ENCODE assay signal across 1 fruit fly cellular context in the genomic region with DNA sequence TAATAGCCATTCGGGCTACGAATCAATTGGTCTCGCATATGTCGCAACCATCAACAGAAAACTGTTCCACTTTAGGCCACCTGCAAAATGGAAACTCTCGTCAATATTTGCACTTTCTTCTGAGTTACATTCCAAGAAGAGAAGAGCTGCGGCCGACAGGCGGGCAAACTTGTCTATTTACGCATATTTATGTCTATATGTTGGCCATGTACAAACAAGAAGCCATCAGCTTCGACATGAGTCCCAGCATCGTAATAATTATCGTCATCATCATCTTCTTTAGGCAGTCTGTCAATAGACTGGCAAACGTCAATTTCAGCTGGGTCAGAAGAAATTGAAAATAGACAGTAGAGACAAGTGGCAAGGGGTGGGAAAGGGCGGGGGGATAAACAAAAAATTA.
TF ChIP-seq lines count a peak whose summit lies in the region.

No protein-coding gene starts in this region.

TF ChIP-seq in whole organism, embryonic, 481 proteins besides CTCF, POLR2A, EP300 and RAD21 (continued from another document and continues in another):
- TF ChIP-seq CG12104 (GFP tag; optimal IDR thresholded peaks at IDR 0.05; lab: Kevin White, UChicago) (peak; percentile 40), eve (GFP tag; optimal IDR thresholded peaks at IDR 0.05; lab: Kevin White, UChicago) (peak in 1 of 2 experiments; percentile 56), CG17186 (GFP tag; optimal IDR thresholded peaks at IDR 0.05; lab: Kevin White, UChicago) (peak; percentile 49), CG5245 (GFP tag; optimal IDR thresholded peaks at IDR 0.05; lab: Kevin White, UChicago) (peak; percentile 26), BtbVII (GFP tag; optimal IDR thresholded peaks at IDR 0.05; lab: Kevin White, UChicago) (peak; percentile 57), CG9797 (GFP tag; optimal IDR thresholded peaks at IDR 0.05; lab: Kevin White, UChicago) (peak; percentile 3), Elba2 (GFP tag; optimal IDR thresholded peaks at IDR 0.05; lab: Kevin White, UChicago) (no peak), stwl (tag; optimal IDR thresholded peaks at IDR 0.05; lab: Kevin White, UChicago) (no peak), CG18011 (GFP tag; optimal IDR thresholded peaks at IDR 0.05; lab: Kevin White, UChicago) (no peak), fru (optimal IDR thresholded peaks at IDR 0.05; lab: Kevin White, UChicago) (no peak), CG15073 (GFP tag; optimal IDR thresholded peaks at IDR 0.05; lab: Kevin White, UChicago) (no peak), CG3281 (GFP tag; optimal IDR thresholded peaks at IDR 0.05; lab: Kevin White, UChicago) (peak; percentile 47), Rx (GFP tag; IDR thresholded peaks at IDR 0.05; lab: Robert Waterston, UW) (peak; percentile 41; the same call in 1 of the 2 replicates), CG2678 (tag; optimal IDR thresholded peaks at IDR 0.05; lab: Kevin White, UChicago) (peak; percentile 77), CG12744 (GFP tag; optimal IDR thresholded peaks at IDR 0.05; lab: Kevin White, UChicago) (no peak), dan (GFP tag; IDR thresholded peaks at IDR 0.05; lab: Robert Waterston, UW) (no peak), lov (optimal IDR thresholded peaks at IDR 0.05; lab: Kevin White, UChicago) (no peak), lov (GFP tag; IDR thresholded peaks at IDR 0.05; lab: Robert Waterston, UW) (peak; percentile 57; the same call in 1 of the 3 replicates), CG11504 (tag; optimal IDR thresholded peaks at IDR 0.05; lab: Kevin White, UChicago) (peak; percentile 54), Tbp (GFP tag; optimal IDR thresholded peaks at IDR 0.05; lab: Kevin White, UChicago) (no peak), ewg (GFP tag; optimal IDR thresholded peaks at IDR 0.05; lab: Kevin White, UChicago) (peak; percentile 56), NFAT (GFP tag; IDR thresholded peaks at IDR 0.05; lab: Robert Waterston, UW) (peak; percentile 29; the same call in 1 of the 2 replicates), CG3163 (GFP tag; optimal IDR thresholded peaks at IDR 0.05; lab: Kevin White, UChicago) (peak; percentile 28), knrl (GFP tag; IDR thresholded peaks at IDR 0.05; lab: Robert Waterston, UW; ENCODE audit: partially characterized antibody) (no peak), Nf-YC (tag; optimal IDR thresholded peaks at IDR 0.05; lab: Kevin White, UChicago) (no peak), stc (GFP tag; IDR thresholded peaks at IDR 0.05; lab: Robert Waterston, UW) (peak; percentile 57; the same call in 1 of the 2 replicates), CG1832 (GFP tag; optimal IDR thresholded peaks at IDR 0.05; lab: Kevin White, UChicago) (no peak), yki (optimal IDR thresholded peaks at IDR 0.05; lab: Kevin White, UChicago) (no peak), sisA (GFP tag; IDR thresholded peaks at IDR 0.05; lab: Robert Waterston, UW) (no peak), CG4328 (GFP tag; optimal IDR thresholded peaks at IDR 0.05; lab: Kevin White, UChicago) (peak; percentile 80), crol (GFP tag; IDR thresholded peaks at IDR 0.05; lab: Robert Waterston, UW) (no peak), nmo (GFP tag; optimal IDR thresholded peaks at IDR 0.05; lab: Kevin White, UChicago) (no peak), Abd-B (GFP tag; optimal IDR thresholded peaks at IDR 0.05; lab: Kevin White, UChicago) (no peak), Xbp1 (GFP tag; optimal IDR thresholded peaks at IDR 0.05; lab: Kevin White, UChicago) (peak; percentile 1), CG12155 (GFP tag; optimal IDR thresholded peaks at IDR 0.05; lab: Kevin White, UChicago) (no peak), CG15011 (GFP tag; optimal IDR thresholded peaks at IDR 0.05; lab: Kevin White, UChicago) (peak; percentile 4), Hr78 (GFP tag; optimal IDR thresholded peaks at IDR 0.05; lab: Kevin White, UChicago) (peak in 1 of 2 experiments; percentile 7), CG30020 (tag; optimal IDR thresholded peaks at IDR 0.05; lab: Kevin White, UChicago) (peak; percentile 0), CG4360 (GFP tag; IDR thresholded peaks at IDR 0.05; lab: Robert Waterston, UW) (peak; percentile 61; the same call in 1 of the 2 replicates), corto (GFP tag; optimal IDR thresholded peaks at IDR 0.05; lab: Kevin White, UChicago) (no peak), gce (GFP tag; IDR thresholded peaks at IDR 0.05; lab: Robert Waterston, UW) (peak; percentile 81; the same call in 2 of the 3 replicates), br (optimal IDR thresholded peaks at IDR 0.05; lab: Kevin White, UChicago) (no peak), ci (GFP tag; IDR thresholded peaks at IDR 0.05; lab: Robert Waterston, UW) (peak; percentile 86), unc-4 (GFP tag; IDR thresholded peaks at IDR 0.05; lab: Robert Waterston, UW; ENCODE audit: partially characterized antibody) (no peak), sr (GFP tag; IDR thresholded peaks at IDR 0.05; lab: Robert Waterston, UW) (peak; percentile 70; the same call in 2 of the 3 replicates), prd (optimal IDR thresholded peaks at IDR 0.05; lab: Kevin White, UChicago) (no peak), prd (GFP tag; IDR thresholded peaks at IDR 0.05; lab: Robert Waterston, UW) (no peak; the same call in 2 of the 3 replicates), Bgb (GFP tag; IDR thresholded peaks at IDR 0.05; lab: Robert Waterston, UW; ENCODE audit: partially characterized antibody) (no peak), amos (GFP tag; IDR thresholded peaks at IDR 0.05; lab: Robert Waterston, UW; ENCODE audit: partially characterized antibody) (no peak), sim (GFP tag; IDR thresholded peaks at IDR 0.05; lab: Robert Waterston, UW) (0 out of 2 replicates have a peak, but pooled peaks have one; percentile 47), Dad (GFP tag; optimal IDR thresholded peaks at IDR 0.05; lab: Kevin White, UChicago) (no peak), ato (GFP tag; IDR thresholded peaks at IDR 0.05; lab: Robert Waterston, UW; ENCODE audit: partially characterized antibody) (no peak), cwo (GFP tag; optimal IDR thresholded peaks at IDR 0.05; lab: Kevin White, UChicago) (no peak), croc (GFP tag; conservative IDR thresholded peaks at IDR 0.05; lab: Robert Waterston, UW) (no peak), CG17912 (GFP tag; optimal IDR thresholded peaks at IDR 0.05; lab: Kevin White, UChicago) (peak; percentile 75), da (GFP tag; optimal IDR thresholded peaks at IDR 0.05; lab: Kevin White, UChicago) (peak; percentile 24), CG12659 (GFP tag; optimal IDR thresholded peaks at IDR 0.05; lab: Kevin White, UChicago) (peak; percentile 32), exex (tag; optimal IDR thresholded peaks at IDR 0.05; lab: Kevin White, UChicago) (peak; percentile 20), en (GFP tag; optimal IDR thresholded peaks at IDR 0.05; lab: Kevin White, UChicago) (peak; percentile 6), sima (GFP tag; optimal IDR thresholded peaks at IDR 0.05; lab: Kevin White, UChicago) (no peak), danr (GFP tag; IDR thresholded peaks at IDR 0.05; lab: Robert Waterston, UW) (no peak), zfh2 (GFP tag; optimal IDR thresholded peaks at IDR 0.05; lab: Kevin White, UChicago) (no peak), CG14441 (GFP tag; IDR thresholded peaks at IDR 0.05; lab: Robert Waterston, UW) (peak; percentile 8; the same call in 1 of the 2 replicates), jing (GFP tag; optimal IDR thresholded peaks at IDR 0.05; lab: Kevin White, UChicago) (no peak), CG34224 (GFP tag; IDR thresholded peaks at IDR 0.05; lab: Robert Waterston, UW; ENCODE audit: partially characterized antibody) (no peak), tll (GFP tag; optimal IDR thresholded peaks at IDR 0.05; lab: Kevin White, UChicago) (no peak), Dref (GFP tag; IDR thresholded peaks at IDR 0.05; lab: Robert Waterston, UW) (no peak), bowl (GFP tag; IDR thresholded peaks at IDR 0.05; lab: Robert Waterston, UW) (no peak), fd3F (GFP tag; optimal IDR thresholded peaks at IDR 0.05; lab: Kevin White, UChicago) (peak; percentile 1), Atf3 (GFP tag; optimal IDR thresholded peaks at IDR 0.05; lab: Kevin White, UChicago) (peak; percentile 35), Usf (GFP tag; optimal IDR thresholded peaks at IDR 0.05; lab: Kevin White, UChicago) (no peak), CG3726 (GFP tag; IDR thresholded peaks at IDR 0.05; lab: Robert Waterston, UW) (peak; percentile 8; the same call in 1 of the 3 replicates), CG8765 (GFP tag; IDR thresholded peaks at IDR 0.05; lab: Robert Waterston, UW) (no peak), org-1 (GFP tag; optimal IDR thresholded peaks at IDR 0.05; lab: Kevin White, UChicago) (peak; percentile 65), CG8478 (optimal IDR thresholded peaks at IDR 0.05; lab: Kevin White, UChicago) (no peak), sens (GFP tag; lab: Kevin White, UChicago) (peak; percentile 96), Drgx (GFP tag; IDR thresholded peaks at IDR 0.05; lab: Robert Waterston, UW) (no peak), CG8281 (tag; optimal IDR thresholded peaks at IDR 0.05; lab: Kevin White, UChicago) (peak; percentile 47), Aef1 (GFP tag; IDR thresholded peaks at IDR 0.05; lab: Robert Waterston, UW) (no peak), jigr1 (GFP tag; IDR thresholded peaks at IDR 0.05; lab: Robert Waterston, UW) (no peak), CG11093 (GFP tag; IDR thresholded peaks at IDR 0.05; lab: Robert Waterston, UW) (peak; percentile 13; the same call in 1 of the 3 replicates), Hmx (GFP tag; optimal IDR thresholded peaks at IDR 0.05; lab: Kevin White, UChicago) (no peak), Dp (GFP tag; optimal IDR thresholded peaks at IDR 0.05; lab: Kevin White, UChicago) (no peak), nerfin-1 (tag; optimal IDR thresholded peaks at IDR 0.05; lab: Kevin White, UChicago) (peak; percentile 66), Dek (tag; optimal IDR thresholded peaks at IDR 0.05; lab: Kevin White, UChicago) (no peak), CG15696 (tag; optimal IDR thresholded peaks at IDR 0.05; lab: Kevin White, UChicago) (peak; percentile 33), fd96Cb (tag; optimal IDR thresholded peaks at IDR 0.05; lab: Kevin White, UChicago) (peak; percentile 38), dimm (GFP tag; IDR thresholded peaks at IDR 0.05; lab: Robert Waterston, UW) (no peak), CG30403 (GFP tag; optimal IDR thresholded peaks at IDR 0.05; lab: Kevin White, UChicago) (no peak), CG11456 (GFP tag; IDR thresholded peaks at IDR 0.05; lab: Robert Waterston, UW) (no peak), Hr51 (GFP tag; optimal IDR thresholded peaks at IDR 0.05; lab: Kevin White, UChicago) (no peak), CG34376 (GFP tag; optimal IDR thresholded peaks at IDR 0.05; lab: Kevin White, UChicago) (no peak), unpg (GFP tag; optimal IDR thresholded peaks at IDR 0.05; lab: Kevin White, UChicago) (peak; percentile 68), esg (GFP tag; conservative IDR thresholded peaks at IDR 0.05; lab: Robert Waterston, UW) (no peak), lilli (GFP tag; optimal IDR thresholded peaks at IDR 0.05; lab: Kevin White, UChicago) (no peak), CG11247 (GFP tag; IDR thresholded peaks at IDR 0.05; lab: Robert Waterston, UW) (peak; percentile 35; the same call in 1 of the 2 replicates), kay (GFP tag; optimal IDR thresholded peaks at IDR 0.05; lab: Kevin White, UChicago) (peak; percentile 14), CG14050 (GFP tag; IDR thresholded peaks at IDR 0.05; lab: Robert Waterston, UW) (0 out of 3 replicates have a peak, but pooled peaks have one; percentile 12), fd64A (GFP tag; optimal IDR thresholded peaks at IDR 0.05; lab: Kevin White, UChicago) (peak; percentile 93), CG1602 (GFP tag; optimal IDR thresholded peaks at IDR 0.05; lab: Kevin White, UChicago) (peak; percentile 35), CG15514 (GFP tag; optimal IDR thresholded peaks at IDR 0.05; lab: Kevin White, UChicago) (peak; percentile 11), Fer2 (tag; optimal IDR thresholded peaks at IDR 0.05; lab: Kevin White, UChicago) (peak; percentile 48), CG9215 (GFP tag; IDR thresholded peaks at IDR 0.05; lab: Robert Waterston, UW) (no peak), Meics (GFP tag; optimal IDR thresholded peaks at IDR 0.05; lab: Kevin White, UChicago) (peak; percentile 40), CG9817 (tag; optimal IDR thresholded peaks at IDR 0.05; lab: Kevin White, UChicago) (peak; percentile 44), CG7372 (GFP tag; IDR thresholded peaks at IDR 0.05; lab: Robert Waterston, UW) (no peak), lola (GFP tag; optimal IDR thresholded peaks at IDR 0.05; lab: Kevin White, UChicago) (peak in 1 of 3 experiments; percentile 46), cas (GFP tag; IDR thresholded peaks at IDR 0.05; lab: Robert Waterston, UW) (no peak), CG12071 (GFP tag; optimal IDR thresholded peaks at IDR 0.05; lab: Kevin White, UChicago) (peak; percentile 78), Hand (GFP tag; optimal IDR thresholded peaks at IDR 0.05; lab: Kevin White, UChicago) (no peak), CG13287 (GFP tag; IDR thresholded peaks at IDR 0.05; lab: Robert Waterston, UW; ENCODE audit: partially characterized antibody) (no peak), Dip3 (GFP tag; optimal IDR thresholded peaks at IDR 0.05; lab: Kevin White, UChicago) (no peak), ara (GFP tag; IDR thresholded peaks at IDR 0.05; lab: Robert Waterston, UW) (peak; percentile 76), CG1529 (GFP tag; optimal IDR thresholded peaks at IDR 0.05; lab: Kevin White, UChicago) (peak; percentile 81), her (GFP tag; optimal IDR thresholded peaks at IDR 0.05; lab: Kevin White, UChicago) (peak; percentile 20), HLH3B (GFP tag; IDR thresholded peaks at IDR 0.05; lab: Robert Waterston, UW) (peak; percentile 67; the same call in 1 of the 2 replicates), CG31365 (tag; optimal IDR thresholded peaks at IDR 0.05; lab: Kevin White, UChicago) (peak; percentile 59), p53 (GFP tag; optimal IDR thresholded peaks at IDR 0.05; lab: Kevin White, UChicago) (peak; percentile 42), CG16779 (GFP tag; IDR thresholded peaks at IDR 0.05; lab: Robert Waterston, UW) (no peak), Bteb2 (GFP tag; optimal IDR thresholded peaks at IDR 0.05; lab: Kevin White, UChicago) (no peak), CG2199 (GFP tag; IDR thresholded peaks at IDR 0.05; lab: Robert Waterston, UW) (no peak), CG6791 (GFP tag; IDR thresholded peaks at IDR 0.05; lab: Robert Waterston, UW; ENCODE audit: partially characterized antibody) (no peak; the same call in 2 of the 3 replicates), sd (tag; optimal IDR thresholded peaks at IDR 0.05; lab: Kevin White, UChicago) (peak; percentile 51), CG33213 (GFP tag; optimal IDR thresholded peaks at IDR 0.05; lab: Kevin White, UChicago) (peak; percentile 57), pzg (GFP tag; optimal IDR thresholded peaks at IDR 0.05; lab: Kevin White, UChicago) (no peak), CG8924 (tag; optimal IDR thresholded peaks at IDR 0.05; lab: Kevin White, UChicago) (peak; percentile 38), Vsx1 (GFP tag; optimal IDR thresholded peaks at IDR 0.05; lab: Kevin White, UChicago) (peak; percentile 68)
